Fruit fly (Drosophila melanogaster): Measurements from ENCODE around the gene lmgB.
A peak's percentile ranks its signal among the peaks of the same experiment; 100 is the strongest.

Gene lmgB

dm6 chr2L:8552472-8552871 is 24.1 kb upstream of the lmgB start (continued):
- TF ChIP-seq CG13894 (tag; optimal IDR thresholded peaks at IDR 0.05) (no peak), Fer1 (GFP tag; optimal IDR thresholded peaks at IDR 0.05) (peak; percentile 5), slp2 (GFP tag; optimal IDR thresholded peaks at IDR 0.05) (no peak), Fer3 (tag; optimal IDR thresholded peaks at IDR 0.05) (peak; percentile 11), Side (GFP tag; optimal IDR thresholded peaks at IDR 0.05) (no peak), ara (GFP tag; IDR thresholded peaks at IDR 0.05) (peak; percentile 63; the same call in 1 of the 2 replicates), CG17612 (GFP tag; IDR thresholded peaks at IDR 0.05) (no peak), gsb (GFP tag; IDR thresholded peaks at IDR 0.05) (no peak), CG18011 (GFP tag; optimal IDR thresholded peaks at IDR 0.05) (no peak), CG10267 (tag; optimal IDR thresholded peaks at IDR 0.05) (peak; percentile 30), CG7357 (GFP tag; IDR thresholded peaks at IDR 0.05) (no peak), CG32767 (GFP tag; IDR thresholded peaks at IDR 0.05) (no peak), Dip3 (GFP tag; optimal IDR thresholded peaks at IDR 0.05) (no peak), Elba2 (GFP tag; optimal IDR thresholded peaks at IDR 0.05) (no peak), jigr1 (GFP tag; IDR thresholded peaks at IDR 0.05) (no peak), CG42726 (GFP tag; IDR thresholded peaks at IDR 0.05; ENCODE audit: partially characterized antibody) (no peak), BEAF-32 (GFP tag; optimal IDR thresholded peaks at IDR 0.05) (no peak), CG2889 (GFP tag; IDR thresholded peaks at IDR 0.05) (no peak), mld (GFP tag; IDR thresholded peaks at IDR 0.05; ENCODE audit: partially characterized antibody) (no peak), CG6854 (GFP tag; optimal IDR thresholded peaks at IDR 0.05) (no peak), CG12769 (tag; optimal IDR thresholded peaks at IDR 0.05) (peak; percentile 9), Xbp1 (GFP tag; optimal IDR thresholded peaks at IDR 0.05) (no peak), Scr (GFP tag; IDR thresholded peaks at IDR 0.05; ENCODE audit: partially characterized antibody) (no peak), sd (tag; optimal IDR thresholded peaks at IDR 0.05) (no peak), CG6689 (GFP tag; IDR thresholded peaks at IDR 0.05) (peak; percentile 65), Meics (GFP tag; optimal IDR thresholded peaks at IDR 0.05) (no peak), E2f2 (GFP tag; IDR thresholded peaks at IDR 0.05) (0 out of 2 replicates have a peak, but pooled peaks have one; percentile 13), CG1233 (GFP tag; optimal IDR thresholded peaks at IDR 0.05) (no peak), CG1529 (GFP tag; optimal IDR thresholded peaks at IDR 0.05) (peak; percentile 4), CG14965 (GFP tag; optimal IDR thresholded peaks at IDR 0.05; ENCODE audit: borderline replicate concordance) (no peak), gsb-n (tag; optimal IDR thresholded peaks at IDR 0.05) (peak; percentile 45), bab2 (GFP tag; optimal IDR thresholded peaks at IDR 0.05) (no peak), CG6175 (GFP tag; IDR thresholded peaks at IDR 0.05) (no peak), Atf6 (GFP tag; IDR thresholded peaks at IDR 0.05) (no peak), Stat92E (GFP tag; optimal IDR thresholded peaks at IDR 0.05) (no peak), CG4424 (GFP tag; optimal IDR thresholded peaks at IDR 0.05) (peak; percentile 43), vvl (GFP tag; IDR thresholded peaks at IDR 0.05) (no peak; the same call in 1 of the 2 replicates), NC2β (GFP tag; optimal IDR thresholded peaks at IDR 0.05) (no peak), Doc3 (GFP tag; IDR thresholded peaks at IDR 0.05; ENCODE audit: partially characterized antibody) (no peak), cato (GFP tag; optimal IDR thresholded peaks at IDR 0.05; ENCODE audit: borderline replicate concordance) (no peak), CG16815 (GFP tag; optimal IDR thresholded peaks at IDR 0.05) (peak; percentile 6), CG6765 (GFP tag; optimal IDR thresholded peaks at IDR 0.05) (no peak), B-H2 (GFP tag; optimal IDR thresholded peaks at IDR 0.05) (no peak), Blimp-1 (GFP tag; optimal IDR thresholded peaks at IDR 0.05) (peak; percentile 65), CG9437 (GFP tag; optimal IDR thresholded peaks at IDR 0.05) (no peak), eve (GFP tag; optimal IDR thresholded peaks at IDR 0.05) (no peak), mirr (GFP tag; optimal IDR thresholded peaks at IDR 0.05) (no peak), Ssrp (tag; optimal IDR thresholded peaks at IDR 0.05) (peak; percentile 33), sima (GFP tag; optimal IDR thresholded peaks at IDR 0.05) (no peak), CG5245 (GFP tag; optimal IDR thresholded peaks at IDR 0.05) (no peak), CG13287 (GFP tag; IDR thresholded peaks at IDR 0.05; ENCODE audit: partially characterized antibody) (no peak)
